Fruit fly (Drosophila melanogaster) whole organism, adult: ENCODE data around the gene CG43797.

ENCODE experiments used
- CG11617 ChIP-seq: fragments of 200-800 bp; sonication (Bioruptor generic); optimal IDR thresholded peaks from 2 replicates; lab custom pipeline; 2017; ENCODE audit warnings: mild to moderate bottlenecking, missing biosample characterization, missing genetic modification reagents, missing genetic modification characterization
- CG12768 ChIP-seq: fragments of 200-800 bp; sonication (Bioruptor generic); optimal IDR thresholded peaks from 2 replicates; lab custom pipeline; 2017; ENCODE audit warnings: missing biosample characterization, missing genetic modification characterization, mild to moderate bottlenecking, moderate library complexity, missing genetic modification reagents
- CG14711 ChIP-seq: fragments of 200-800 bp; sonication (Bioruptor generic); optimal IDR thresholded peaks from 2 replicates; lab custom pipeline; 2018; ENCODE audit warnings: missing biosample characterization, mild to moderate bottlenecking, missing genetic modification characterization, moderate library complexity
- CG1620 ChIP-seq: fragments of 200-800 bp; sonication (Bioruptor generic); optimal IDR thresholded peaks from 2 replicates; lab custom pipeline; 2016; ENCODE audit warnings: missing biosample characterization, missing genetic modification characterization
- CG33017 ChIP-seq: fragments of 200-800 bp; sonication (Bioruptor generic); optimal IDR thresholded peaks from 2 replicates; lab custom pipeline; 2018; ENCODE audit warnings: missing biosample characterization, mild to moderate bottlenecking, missing genetic modification characterization, moderate library complexity
- CG5204 ChIP-seq: fragments of 200-800 bp; sonication (Bioruptor generic); optimal IDR thresholded peaks from 2 replicates; lab custom pipeline; 2016; ENCODE audit warnings: missing biosample characterization, missing genetic modification characterization
- CG7045 ChIP-seq: fragments of 200-800 bp; sonication (Bioruptor generic); optimal IDR thresholded peaks from 2 replicates; lab custom pipeline; 2017; ENCODE audit warnings: missing biosample characterization, mild to moderate bottlenecking, missing genetic modification characterization
- CG7101 ChIP-seq: fragments of 200-800 bp; sonication (Bioruptor generic); optimal IDR thresholded peaks from 2 replicates; lab custom pipeline; 2018; ENCODE audit warnings: missing biosample characterization, mild to moderate bottlenecking, missing genetic modification characterization, moderate library complexity
- Clk ChIP-seq: fragments of 200-800 bp; sonication (Bioruptor generic); optimal IDR thresholded peaks from 2 replicates; lab custom pipeline; 2017; ENCODE audit warnings: missing biosample characterization, missing genetic modification characterization
- Crg-1 ChIP-seq: fragments of 200-800 bp; sonication (Bioruptor generic); optimal IDR thresholded peaks from 2 replicates; lab custom pipeline; 2016; ENCODE audit warnings: missing biosample characterization, missing genetic modification characterization
- Hr96 ChIP-seq: fragments of 200-800 bp; sonication (Bioruptor generic); optimal IDR thresholded peaks from 2 replicates; lab custom pipeline; 2016; ENCODE audit warnings: missing biosample characterization, missing genetic modification characterization
- Mnt ChIP-seq: fragments of 200-800 bp; sonication (Bioruptor generic); optimal IDR thresholded peaks from 2 replicates; lab custom pipeline; 2016; ENCODE audit warnings: missing biosample characterization, mild to moderate bottlenecking, missing genetic modification characterization
- bab1 ChIP-seq: fragments of 200-800 bp; sonication (Bioruptor generic); optimal IDR thresholded peaks from 3 replicates; lab custom pipeline; 2019; ENCODE audit warnings: missing biosample characterization, mild to moderate bottlenecking, missing genetic modification characterization, moderate library complexity
- cic ChIP-seq: fragments of 200-800 bp; sonication (Bioruptor generic); optimal IDR thresholded peaks from 2 replicates; lab custom pipeline; 2017; ENCODE audit warnings: missing biosample characterization, mild to moderate bottlenecking, missing genetic modification characterization, moderate library complexity
- cnc ChIP-seq, 2 experiments: fragments of >200 bp; optimal IDR thresholded peaks; 2 replicates each; lab custom pipeline; 2017
- kay ChIP-seq: fragments of 200-800 bp; sonication (Bioruptor generic); peaks from one replicate; lab custom pipeline; 2016; ENCODE audit warnings: missing biosample characterization, missing genetic modification characterization, borderline replicate concordance
- ovo ChIP-seq: fragments of 200-800 bp; sonication (Bioruptor generic); optimal IDR thresholded peaks from 2 replicates; lab custom pipeline; 2016; ENCODE audit warnings: missing biosample characterization, missing genetic modification characterization
- pad ChIP-seq: fragments of 200-800 bp; sonication (Bioruptor generic); optimal IDR thresholded peaks from 3 replicates; lab custom pipeline; 2017; ENCODE audit warnings: missing biosample characterization, missing genetic modification characterization, mild to moderate bottlenecking, moderate library complexity, missing genetic modification reagents
- tj ChIP-seq: fragments of 200-800 bp; sonication (Bioruptor generic); optimal IDR thresholded peaks from 3 replicates; lab custom pipeline; 2017; ENCODE audit warnings: missing biosample characterization, mild to moderate bottlenecking, missing genetic modification characterization, moderate library complexity
- toe ChIP-seq: fragments of 200-800 bp; sonication (Bioruptor generic); optimal IDR thresholded peaks from 2 replicates; lab custom pipeline; 2016; ENCODE audit warnings: missing biosample characterization, missing genetic modification characterization

The CG43797 gene

dm6 chr2L:3999718-4000117, at the start of gene CG43797:
Gene CG43797, plus strand, starts transcription at chr2L:4000018.
- TF ChIP-seq Hr96 (no peak), CG14711 (no peak), CG33017 (tag; lab: Kevin White, UChicago) (no peak), CG7045 (GFP tag; lab: Kevin White, UChicago) (no peak), CG7101 (tag; lab: Kevin White, UChicago) (no peak), cnc (optimal IDR thresholded peaks at IDR 0.05; lab: Kevin White, UChicago) (no peak), Clk (GFP tag; lab: Kevin White, UChicago) (no peak), kay (GFP tag; lab: Kevin White, UChicago) (no peak)

- TF ChIP-seq pad (GFP tag; lab: Kevin White, UChicago) (no peak), cic (GFP tag; lab: Kevin White, UChicago) (no peak), CG5204 (no peak), CG1620 (no peak), toe (GFP tag; lab: Kevin White, UChicago) (no peak), ovo (GFP tag; lab: Kevin White, UChicago) (no peak), Hr96 (no peak), Crg-1 (no peak), kay (GFP tag; lab: Kevin White, UChicago) (no peak), CG14711 (no peak), CG33017 (tag; lab: Kevin White, UChicago) (no peak), CG11617 (no peak), tj (GFP tag; lab: Kevin White, UChicago) (no peak), CG12768 (no peak), cnc (optimal IDR thresholded peaks at IDR 0.05; lab: Kevin White, UChicago) (no peak), Clk (GFP tag; lab: Kevin White, UChicago) (no peak), CG7045 (GFP tag; lab: Kevin White, UChicago) (no peak)
Measured at dm6 chr2L:3968325-3968724, 31.5 kb upstream of the CG43797 start.

dm6 chr2L:3991638-3992037, 8.2 kb upstream of the CG43797 start, which contains the start of gene fred:
Gene fred, minus strand, starts transcription at chr2L:3991713.
- TF ChIP-seq Hr96, result no peak
- TF ChIP-seq Clk (GFP tag; lab: Kevin White, UChicago), result no peak
- no peak for TF ChIP-seq cic (GFP tag; lab: Kevin White, UChicago)
- no peak for TF ChIP-seq CG7101 (tag; lab: Kevin White, UChicago)

dm6 chr2L:4003780-4004179, 4.0 kb downstream of the CG43797 start, which contains the start of gene CG34176:
Gene CG34176, plus strand, starts transcription at chr2L:4004080.
- TF ChIP-seq CG33017 (tag; lab: Kevin White, UChicago) (no peak), CG5204 (no peak), cic (GFP tag; lab: Kevin White, UChicago) (no peak), bab1 (GFP tag; lab: Kevin White, UChicago) (no peak), cnc (optimal IDR thresholded peaks at IDR 0.05; lab: Kevin White, UChicago) (no peak), tj (GFP tag; lab: Kevin White, UChicago) (no peak), Mnt (GFP tag; lab: Kevin White, UChicago) (no peak), Hr96 (no peak), Crg-1 (no peak), CG7101 (tag; lab: Kevin White, UChicago) (no peak), Clk (GFP tag; lab: Kevin White, UChicago) (no peak), CG14711 (no peak), CG7045 (GFP tag; lab: Kevin White, UChicago) (no peak), CG1620 (no peak), pad (GFP tag; lab: Kevin White, UChicago) (no peak), CG12768 (no peak), ovo (GFP tag; lab: Kevin White, UChicago) (no peak), toe (GFP tag; lab: Kevin White, UChicago) (no peak), kay (GFP tag; lab: Kevin White, UChicago) (no peak)

dm6 chr2L:4004684-4005083, 4.9 kb downstream of the CG43797 start, which contains the start of gene CG15422:
Gene CG15422, plus strand, starts transcription at chr2L:4004984.
- TF ChIP-seq CG5204 (no peak), cic (GFP tag; lab: Kevin White, UChicago) (no peak), pad (GFP tag; lab: Kevin White, UChicago) (no peak), Mnt (GFP tag; lab: Kevin White, UChicago) (no peak), CG11617 (no peak), ovo (GFP tag; lab: Kevin White, UChicago) (no peak), Hr96 (no peak), Crg-1 (no peak), Clk (GFP tag; lab: Kevin White, UChicago) (no peak), CG1620 (no peak), cnc (optimal IDR thresholded peaks at IDR 0.05; lab: Kevin White, UChicago) (no peak), bab1 (GFP tag; lab: Kevin White, UChicago) (no peak), CG7101 (tag; lab: Kevin White, UChicago) (no peak)

- TF ChIP-seq Mnt (GFP tag; lab: Kevin White, UChicago), result no peak
- no peak for TF ChIP-seq toe (GFP tag; lab: Kevin White, UChicago)
- no peak for TF ChIP-seq bab1 (GFP tag; lab: Kevin White, UChicago)
- TF ChIP-seq CG1620, result no peak
- TF ChIP-seq cic (GFP tag; lab: Kevin White, UChicago), result no peak
- TF ChIP-seq Crg-1, result no peak
- TF ChIP-seq CG14711, result no peak
- no peak for TF ChIP-seq CG7101 (tag; lab: Kevin White, UChicago)
- TF ChIP-seq kay (GFP tag; lab: Kevin White, UChicago), result no peak
- TF ChIP-seq Hr96, result no peak
- no peak for TF ChIP-seq CG12768
- TF ChIP-seq tj (GFP tag; lab: Kevin White, UChicago), result no peak
- no peak for TF ChIP-seq CG7045 (GFP tag; lab: Kevin White, UChicago)
- no peak for TF ChIP-seq pad (GFP tag; lab: Kevin White, UChicago)
- TF ChIP-seq Clk (GFP tag; lab: Kevin White, UChicago), result no peak
- no peak for TF ChIP-seq CG33017 (tag; lab: Kevin White, UChicago)
- no peak for TF ChIP-seq ovo (GFP tag; lab: Kevin White, UChicago)
Measured at dm6 chr2L:4005741-4006140, 5.9 kb downstream of the CG43797 start, which contains the start of gene CG15423. Gene CG15423, plus strand, starts transcription at chr2L:4006041.
